Worm (Caenorhabditis elegans) whole organism, young adult: ENCODE measurements around the gene cdc-25.3.

Experiments used
- B0019.2 ChIP-seq: fragments of 200-800 bp; sonication (Bioruptor generic); conservative IDR thresholded peaks from 2 replicates; pipeline ENCODE4 v1.3.6; 2022; ENCODE audit warnings: missing genetic modification reagents, missing genetic modification characterization, missing compliant biosample characterization
- C06A6.2 ChIP-seq: fragments of 200-800 bp; sonication (Bioruptor generic); conservative IDR thresholded peaks from 2 replicates; pipeline ENCODE4 v1.3.6; 2022; ENCODE audit warnings: missing genetic modification characterization, missing compliant biosample characterization
- F10E7.11 ChIP-seq: sonication (generic microtip); optimal IDR thresholded peaks from 2 replicates; lab custom pipeline; 2017; ENCODE audit warnings: mild to moderate bottlenecking, missing genetic modification characterization, moderate library complexity, missing compliant biosample characterization
- Y53F4B.3 ChIP-seq: fragments of 200-800 bp; sonication (Bioruptor generic); IDR thresholded peaks from 2 replicates; pipeline ENCODE4 v1.3.6; 2022; ENCODE audit warnings: missing genetic modification reagents, missing genetic modification characterization, missing compliant biosample characterization
- Y79H2A.3 ChIP-seq: fragments of 200-800 bp; sonication (Bioruptor generic); conservative IDR thresholded peaks from 2 replicates; pipeline ENCODE4 v1.3.6; 2022; ENCODE audit warnings: missing genetic modification reagents, missing genetic modification characterization, missing compliant biosample characterization
- ama-1 ChIP-seq, 3 experiments: fragments of 150-350 bp in 1 of 3; sonication (generic microtip) in 2 of 3; optimal IDR thresholded peaks; 2 replicates each; lab custom pipeline; 2014 to 2018; ENCODE audit warnings: missing biosample characterization in 2 of 3, missing genetic modification characterization in 2 of 3, missing genetic modification reagents in 2 of 3
- attf-6 ChIP-seq: fragments of 200-800 bp; sonication (Bioruptor generic); IDR thresholded peaks from 2 replicates; pipeline ENCODE4 v1.3.6; 2022; ENCODE audit warnings: missing genetic modification reagents, missing genetic modification characterization, missing compliant biosample characterization
- bed-1 ChIP-seq: fragments of 200-800 bp; sonication (Bioruptor generic); IDR thresholded peaks from 2 replicates; pipeline ENCODE4 v1.3.6; 2022; ENCODE audit warnings: missing genetic modification reagents, missing genetic modification characterization, missing compliant biosample characterization
- bed-2 ChIP-seq: fragments of 200-800 bp; sonication (Bioruptor generic); IDR thresholded peaks from 2 replicates; pipeline ENCODE4 v1.3.6; 2022; ENCODE audit warnings: missing genetic modification reagents, missing genetic modification characterization, missing compliant biosample characterization
- ccch-3 ChIP-seq: fragments of 200-800 bp; sonication (Bioruptor generic); optimal IDR thresholded peaks from 2 replicates; lab custom pipeline; 2018; ENCODE audit warnings: mild to moderate bottlenecking, missing genetic modification characterization, missing compliant biosample characterization
- ceh-79 ChIP-seq: sonication (generic microtip); optimal IDR thresholded peaks from 2 replicates; lab custom pipeline; 2017; ENCODE audit warnings: mild to moderate bottlenecking, missing genetic modification characterization, missing compliant biosample characterization
- die-1 ChIP-seq: sonication (generic microtip); optimal IDR thresholded peaks from 2 replicates; lab custom pipeline; 2016; ENCODE audit warnings: missing genotype, mild to moderate bottlenecking, missing genetic modification characterization, missing compliant biosample characterization
- egl-18 ChIP-seq: fragments of 200-800 bp; sonication (Bioruptor generic); IDR thresholded peaks from 2 replicates; pipeline ENCODE4 v1.3.6; 2022; ENCODE audit warnings: missing genetic modification reagents, missing genetic modification characterization, missing compliant biosample characterization
- egl-44 ChIP-seq: fragments of 200-800 bp; sonication (Bioruptor generic); IDR thresholded peaks from 2 replicates; pipeline ENCODE4 v1.3.6; 2022; ENCODE audit warnings: missing genetic modification reagents, missing genetic modification characterization, missing compliant biosample characterization
- fkh-3 ChIP-seq: sonication (generic microtip); optimal IDR thresholded peaks from 2 replicates; lab custom pipeline; 2016; ENCODE audit warnings: mild to moderate bottlenecking, missing genetic modification characterization, missing compliant biosample characterization
- hlh-26 ChIP-seq: fragments of 200-800 bp; sonication (Bioruptor generic); conservative IDR thresholded peaks from 2 replicates; pipeline ENCODE4 v1.3.6; 2022; ENCODE audit warnings: missing genetic modification reagents, missing genetic modification characterization, missing compliant biosample characterization
- hmg-1.2 ChIP-seq: fragments of 200-800 bp; sonication (Bioruptor generic); IDR thresholded peaks from 2 replicates; pipeline ENCODE4 v1.3.6; 2022; ENCODE audit warnings: missing genetic modification reagents, missing genetic modification characterization, missing compliant biosample characterization
- hrde-1 ChIP-seq: sonication (generic microtip); optimal IDR thresholded peaks from 2 replicates; lab custom pipeline; 2016; ENCODE audit warnings: missing genetic modification characterization, mild to moderate bottlenecking, missing compliant biosample characterization, moderate library complexity, missing genotype, missing genetic modification reagents, borderline replicate concordance
- lin-35 ChIP-seq, 3 experiments: fragments of 150-350 bp in 2 of 3; sonication (generic microtip) in 1 of 3; optimal IDR thresholded peaks; 2 replicates each; lab custom pipeline; 2014 to 2018; ENCODE audit warnings: missing biosample characterization in 3 of 3, missing genetic modification characterization in 3 of 3, missing genetic modification reagents in 3 of 3
- lin-54 ChIP-seq: fragments of 200-800 bp; sonication (Bioruptor generic); optimal IDR thresholded peaks from 2 replicates; lab custom pipeline; 2018; ENCODE audit warnings: mild to moderate bottlenecking, missing genetic modification characterization, missing compliant biosample characterization
- madf-10 ChIP-seq: sonication (generic microtip); optimal IDR thresholded peaks from 2 replicates; lab custom pipeline; 2016; ENCODE audit warnings: mild to moderate bottlenecking, missing genetic modification characterization, missing compliant biosample characterization
- madf-8 ChIP-seq: fragments of 200-800 bp; sonication (Bioruptor generic); conservative IDR thresholded peaks from 2 replicates; pipeline ENCODE4 v1.3.6; 2022; ENCODE audit warnings: missing genetic modification reagents, missing genetic modification characterization, missing compliant biosample characterization
- mes-4 ChIP-seq: sonication (generic microtip); optimal IDR thresholded peaks from 2 replicates; lab custom pipeline; 2016; ENCODE audit warnings: missing genotype, missing genetic modification characterization, missing compliant biosample characterization
- nfya-2 ChIP-seq: fragments of 200-800 bp; sonication (Bioruptor generic); IDR thresholded peaks from 2 replicates; pipeline ENCODE4 v1.3.6; 2022; ENCODE audit warnings: missing genetic modification reagents, missing genetic modification characterization, missing compliant biosample characterization
- nfyb-1 ChIP-seq: fragments of 200-800 bp; sonication (Bioruptor generic); IDR thresholded peaks from 2 replicates; pipeline ENCODE4 v1.3.6; 2022; ENCODE audit warnings: missing genetic modification reagents, missing genetic modification characterization, missing compliant biosample characterization
- rec-8 ChIP-seq, 2 experiments: sonication (generic microtip); optimal IDR thresholded peaks; 2 replicates each; lab custom pipeline; 2016; ENCODE audit warnings: mild to moderate bottlenecking in 2 of 2, missing genetic modification characterization in 2 of 2, missing genetic modification reagents in 2 of 2, missing genotype in 2 of 2, missing biosample characterization in 1 of 2, missing compliant biosample characterization in 1 of 2, moderate library complexity in 1 of 2
- snpc-1.1 ChIP-seq: sonication (generic microtip); optimal IDR thresholded peaks from 2 replicates; lab custom pipeline; 2017; ENCODE audit warnings: missing genetic modification characterization, mild to moderate bottlenecking, missing compliant biosample characterization, antibody characterized with exemption, moderate library complexity, missing genotype, missing genetic modification reagents; ENCODE audit not compliant: insufficient read depth
- snpc-3.4 ChIP-seq: sonication (generic microtip); optimal IDR thresholded peaks from 2 replicates; lab custom pipeline; 2017; ENCODE audit warnings: missing genetic modification characterization, mild to moderate bottlenecking, missing compliant biosample characterization, antibody characterized with exemption, moderate library complexity, missing genotype, missing genetic modification reagents
- tbp1 ChIP-seq: fragments of 200-800 bp; sonication (Bioruptor generic); optimal IDR thresholded peaks from 2 replicates; lab custom pipeline; 2018; ENCODE audit warnings: mild to moderate bottlenecking, missing genetic modification characterization, missing compliant biosample characterization
- tlf-1 ChIP-seq: fragments of 200-800 bp; sonication (Bioruptor generic); optimal IDR thresholded peaks from 2 replicates; lab custom pipeline; 2018; ENCODE audit warnings: mild to moderate bottlenecking, missing genetic modification characterization, missing compliant biosample characterization
- xnd-1 ChIP-seq: sonication (generic microtip); optimal IDR thresholded peaks from 2 replicates; lab custom pipeline; 2016; ENCODE audit warnings: missing genotype, missing genetic modification reagents, missing genetic modification characterization, missing compliant biosample characterization
- ztf-22 ChIP-seq: fragments of 200-800 bp; sonication (Bioruptor generic); optimal IDR thresholded peaks from 2 replicates; lab custom pipeline; 2018; ENCODE audit warnings: mild to moderate bottlenecking, missing genetic modification characterization, moderate library complexity, missing compliant biosample characterization
- ztf-28 ChIP-seq: fragments of 200-800 bp; sonication (Bioruptor generic); IDR thresholded peaks from 2 replicates; pipeline ENCODE4 v1.3.6; 2022; ENCODE audit warnings: missing genetic modification reagents, missing genetic modification characterization, missing compliant biosample characterization
- ztf-6 ChIP-seq: fragments of 200-800 bp; sonication (Bioruptor generic); IDR thresholded peaks from 2 replicates; pipeline ENCODE4 v1.3.6; 2022; ENCODE audit warnings: missing genetic modification reagents, missing genetic modification characterization, missing compliant biosample characterization

Gene cdc-25.3

ce11 chrIII:8933696-8934095, 16.0 kb upstream of the cdc-25.3 start:
- TF ChIP-seq ztf-22 (GFP tag; lab: Kevin White, UChicago), result no peak
- no peak for TF ChIP-seq C06A6.2 (GFP tag; lab: Robert Waterston, UW)

ce11 chrIII:8929723-8930122, 12.0 kb upstream of the cdc-25.3 start, which contains the start of gene arrd-15:
Gene arrd-15 (plus strand): TSS chrIII:8930023.
- no peak for TF ChIP-seq egl-44 (GFP tag; lab: Robert Waterston, UW)
- TF ChIP-seq lin-54 (GFP tag; lab: Kevin White, UChicago), result no peak

- TF ChIP-seq mes-4 (tag; lab: Kevin White, UChicago) (no peak), nfyb-1 (no peak), egl-18 (GFP tag; lab: Robert Waterston, UW) (no peak), Y79H2A.3 (GFP tag; lab: Robert Waterston, UW) (no peak), tbp1 (GFP tag; lab: Kevin White, UChicago) (no peak), hrde-1 (tag; lab: Kevin White, UChicago) (no peak), bed-1 (GFP tag; lab: Robert Waterston, UW) (no peak), xnd-1 (tag; lab: Kevin White, UChicago) (no peak), snpc-1.1 (no peak), lin-35 (GFP tag; optimal IDR thresholded peaks at IDR 0.05; lab: Kevin White, UChicago) (no peak), ztf-28 (no peak), ama-1 (optimal IDR thresholded peaks at IDR 0.05; lab: Kevin White, UChicago) (no peak), ama-1 (GFP tag; optimal IDR thresholded peaks at IDR 0.05; lab: Kevin White, UChicago) (no peak), nfya-2 (no peak), lin-54 (GFP tag; lab: Kevin White, UChicago) (no peak), madf-10 (tag; lab: Kevin White, UChicago) (no peak)
These were observed 8.8 kb upstream of the cdc-25.3 start for ce11 chrIII:8926512-8926911.

- TF ChIP-seq B0019.2 (GFP tag; lab: Robert Waterston, UW), result no peak
These were observed 7.8 kb upstream of the cdc-25.3 start for ce11 chrIII:8925539-8925938.

- no peak for TF ChIP-seq hrde-1 (tag; lab: Kevin White, UChicago)
- no peak for TF ChIP-seq F10E7.11
- TF ChIP-seq hlh-26 (GFP tag; lab: Robert Waterston, UW), result no peak
- TF ChIP-seq fkh-3 (tag; lab: Kevin White, UChicago), result no peak
- TF ChIP-seq die-1 (tag; lab: Kevin White, UChicago), result no peak
- TF ChIP-seq rec-8 (tag; optimal IDR thresholded peaks at IDR 0.05; lab: Kevin White, UChicago), result no peak
- no peak for TF ChIP-seq ztf-6 (GFP tag; lab: Robert Waterston, UW)
- TF ChIP-seq tlf-1 (GFP tag; lab: Kevin White, UChicago), result no peak
- no peak for TF ChIP-seq hmg-1.2 (GFP tag; lab: Robert Waterston, UW)
- no peak for TF ChIP-seq attf-6 (GFP tag; lab: Robert Waterston, UW)
- TF ChIP-seq madf-8 (GFP tag; lab: Robert Waterston, UW), result no peak
- TF ChIP-seq B0019.2 (GFP tag; lab: Robert Waterston, UW), result no peak
- TF ChIP-seq ccch-3 (GFP tag; lab: Kevin White, UChicago), result no peak
- TF ChIP-seq bed-2 (GFP tag; lab: Robert Waterston, UW), result no peak
- TF ChIP-seq snpc-3.4 (tag; lab: Kevin White, UChicago), result no peak
- no peak for TF ChIP-seq Y53F4B.3 (GFP tag; lab: Robert Waterston, UW)
- TF ChIP-seq ceh-79 (tag; lab: Kevin White, UChicago), result no peak
These were observed 6.2 kb upstream of the cdc-25.3 start, which contains the start of gene ZK637.12 for ce11 chrIII:8923937-8924336. Gene ZK637.12 (plus strand): TSS chrIII:8924237.
